Fruit fly (Drosophila melanogaster): ENCODE results near the gene Irbp18.
A peak's percentile ranks its signal among the peaks of the same experiment; 100 is the strongest.

The Irbp18 gene

dm6 chr3L:11113198-11114197 is 15.5 kb upstream of the Irbp18 start, which contains the start of gene Sod1:
TSS of gene Sod1 (minus strand) at chr3L:11113740.
- TF ChIP-seq CG6808 (GFP tag; optimal IDR thresholded peaks at IDR 0.05) (peak; percentile 88), pdm3 (GFP tag; optimal IDR thresholded peaks at IDR 0.05) (no peak), Eip78C (GFP tag) (peak; percentile 79), salr (GFP tag; optimal IDR thresholded peaks at IDR 0.05) (peak in 1 of 2 experiments; percentile 47), CG34406 (GFP tag; optimal IDR thresholded peaks at IDR 0.05) (no peak), Eip75B (GFP tag; optimal IDR thresholded peaks at IDR 0.05) (no peak), Hr4 (GFP tag; optimal IDR thresholded peaks at IDR 0.05) (peak; percentile 59), Gug (GFP tag; IDR thresholded peaks at IDR 0.05) (no peak; the same call in 1 of the 2 replicates), CG11762 (GFP tag; optimal IDR thresholded peaks at IDR 0.05; ENCODE audit: insufficient read depth) (peak; percentile 34), CG16779 (tag; optimal IDR thresholded peaks at IDR 0.05) (peak; percentile 60), CG3032 (tag; optimal IDR thresholded peaks at IDR 0.05) (no peak), dsx (GFP tag; optimal IDR thresholded peaks at IDR 0.05; ENCODE audit: poor library complexity, severe bottlenecking) (peak; percentile 58), fd85E (GFP tag; optimal IDR thresholded peaks at IDR 0.05) (no peak), lz (GFP tag; optimal IDR thresholded peaks at IDR 0.05) (no peak), Lpt (GFP tag; optimal IDR thresholded peaks at IDR 0.05) (peak; percentile 19), esn (GFP tag; optimal IDR thresholded peaks at IDR 0.05) (peak; percentile 2), CG31627 (GFP tag; optimal IDR thresholded peaks at IDR 0.05) (peak; percentile 3), CG8119 (GFP tag; IDR thresholded peaks at IDR 0.05) (no peak; the same call in 2 of the 3 replicates), CG32006 (GFP tag; optimal IDR thresholded peaks at IDR 0.05) (no peak), CG8632 (GFP tag; optimal IDR thresholded peaks at IDR 0.05) (no peak), CG1621 (tag; optimal IDR thresholded peaks at IDR 0.05) (peak; percentile 61), achi (GFP tag; optimal IDR thresholded peaks at IDR 0.05) (peak; percentile 25), vri (GFP tag; optimal IDR thresholded peaks at IDR 0.05) (no peak), Blimp-1 (GFP tag; optimal IDR thresholded peaks at IDR 0.05) (peak; percentile 40), CG11294 (GFP tag; IDR thresholded peaks at IDR 0.05) (no peak), CG3919 (GFP tag; optimal IDR thresholded peaks at IDR 0.05) (no peak), CG11902 (GFP tag; optimal IDR thresholded peaks at IDR 0.05) (no peak), spab (GFP tag; optimal IDR thresholded peaks at IDR 0.05) (peak; percentile 66), Sox14 (GFP tag; optimal IDR thresholded peaks at IDR 0.05) (peak; percentile 58), fkh (GFP tag; optimal IDR thresholded peaks at IDR 0.05) (peak; percentile 19), Eip93F (GFP tag; optimal IDR thresholded peaks at IDR 0.05) (peak; percentile 5), Met (GFP tag; optimal IDR thresholded peaks at IDR 0.05) (no peak), ss (GFP tag; optimal IDR thresholded peaks at IDR 0.05) (peak; percentile 92 to 93), CG15336 (GFP tag; IDR thresholded peaks at IDR 0.05) (peak; percentile 48; the same call in 1 of the 2 replicates), CG10631 (GFP tag; optimal IDR thresholded peaks at IDR 0.05) (no peak), CG9139 (GFP tag; optimal IDR thresholded peaks at IDR 0.05) (peak; percentile 88), CG6854 (GFP tag; optimal IDR thresholded peaks at IDR 0.05) (peak; percentile 91), CG7368 (GFP tag; optimal IDR thresholded peaks at IDR 0.05) (no peak), cyc (GFP tag; optimal IDR thresholded peaks at IDR 0.05) (no peak), topi (GFP tag; optimal IDR thresholded peaks at IDR 0.05) (no peak), Ets96B (tag; optimal IDR thresholded peaks at IDR 0.05) (peak; percentile 26), CG8319 (GFP tag; optimal IDR thresholded peaks at IDR 0.05) (no peak), svp (GFP tag) (peak; percentile 99), acj6 (GFP tag; optimal IDR thresholded peaks at IDR 0.05) (no peak), CG10669 (GFP tag; optimal IDR thresholded peaks at IDR 0.05) (peak; percentile 68), CG6276 (GFP tag; optimal IDR thresholded peaks at IDR 0.05) (no peak), Hr38 (GFP tag; optimal IDR thresholded peaks at IDR 0.05) (no peak), Ets21C (GFP tag; optimal IDR thresholded peaks at IDR 0.05) (no peak)

Data from whole organism, prepupa.